Worm (Caenorhabditis elegans) whole organism, L1 larva: ENCODE results near the gene nrsn-1.

Experiments used
- ama-1 ChIP-seq: fragments of 150-350 bp; optimal IDR thresholded peaks from 2 replicates; lab custom pipeline; 2014
- ceh-82 ChIP-seq, 3 experiments: fragments of 150-350 bp in 1 of 3; sonication (generic microtip) in 2 of 3; optimal IDR thresholded peaks; 2 replicates each; lab custom pipeline; 2014 to 2017; ENCODE audit warnings: missing biosample characterization in 3 of 3, missing genetic modification characterization in 3 of 3
- elt-2 ChIP-seq: sonication (generic microtip); optimal IDR thresholded peaks from 2 replicates; lab custom pipeline; 2016; ENCODE audit warnings: missing genetic modification characterization, mild to moderate bottlenecking, inconsistent platforms, missing compliant biosample characterization, missing genetic modification reagents
- jun-1 ChIP-seq: fragments of 150-350 bp; optimal IDR thresholded peaks from 2 replicates; lab custom pipeline; 2014; ENCODE audit warnings: missing biosample characterization, missing genetic modification reagents, missing genetic modification characterization
- lin-39 ChIP-seq: fragments of 150-350 bp; optimal IDR thresholded peaks from 2 replicates; lab custom pipeline; 2014; ENCODE audit warnings: missing biosample characterization, missing genetic modification reagents, missing genetic modification characterization
- lsy-2 ChIP-seq, 2 experiments: fragments of 150-350 bp; optimal IDR thresholded peaks; 2 replicates each; lab custom pipeline; 2014; ENCODE audit warnings: missing biosample characterization in 2 of 2, missing genetic modification characterization in 2 of 2
- mab-9 ChIP-seq: fragments of 200-800 bp; sonication (Bioruptor generic); IDR thresholded peaks from 2 replicates; pipeline ENCODE4 v1.3.6; 2022; ENCODE audit warnings: missing genetic modification reagents, missing genetic modification characterization, missing compliant biosample characterization
- snpc-4 ChIP-seq: fragments of 150-350 bp; optimal IDR thresholded peaks from 2 replicates; lab custom pipeline; 2014; ENCODE audit warnings: missing biosample characterization, missing genetic modification characterization
- zag-1 ChIP-seq: fragments of 150-350 bp; optimal IDR thresholded peaks from 2 replicates; lab custom pipeline; 2014; ENCODE audit warnings: missing biosample characterization, missing genetic modification characterization

DNA sequence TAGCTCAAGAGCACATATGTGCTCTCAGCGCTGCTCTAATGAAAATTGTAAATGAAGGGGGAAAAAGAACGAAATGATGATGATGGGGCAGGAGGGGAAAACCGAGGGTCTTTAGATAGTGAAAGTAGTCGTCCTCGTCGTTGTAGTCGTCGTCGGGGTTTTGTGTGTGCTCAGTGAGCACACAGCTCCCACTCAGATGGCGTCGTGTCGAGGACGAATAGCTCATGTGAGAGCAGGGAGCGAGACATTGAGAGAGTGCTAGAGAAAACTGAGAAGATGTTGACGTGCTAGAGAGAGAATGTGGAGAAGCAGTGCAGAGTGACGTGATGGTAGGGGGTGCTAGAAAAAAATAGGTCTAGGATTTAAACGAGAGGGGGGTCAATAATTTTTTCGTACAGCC lies 2.0 kb upstream of the nrsn-1 start:
- no peak for TF ChIP-seq lin-39 (tag; lab: Kevin White, UChicago)
- peak in 2 of 3 experiments; percentile 36 to 65 for TF ChIP-seq ceh-82 (tag; optimal IDR thresholded peaks at IDR 0.05; lab: Kevin White, UChicago)
- TF ChIP-seq zag-1 (tag; lab: Kevin White, UChicago), result no peak
- 0 out of 2 replicates have a peak, but pooled peaks have one; percentile 9 for TF ChIP-seq mab-9 (GFP tag; lab: Robert Waterston, UW)
- TF ChIP-seq elt-2, result no peak
- peak; percentile 19 to 58 for TF ChIP-seq lsy-2 (tag; optimal IDR thresholded peaks at IDR 0.05; lab: Kevin White, UChicago)
- TF ChIP-seq snpc-4 (tag; lab: Kevin White, UChicago), result peak; percentile 12
- peak; percentile 7 for TF ChIP-seq ama-1 (lab: Kevin White, UChicago)
- no peak for TF ChIP-seq jun-1 (tag; lab: Kevin White, UChicago)
